Worm (Caenorhabditis elegans): ENCODE results near the gene C07D8.6.

DNA sequence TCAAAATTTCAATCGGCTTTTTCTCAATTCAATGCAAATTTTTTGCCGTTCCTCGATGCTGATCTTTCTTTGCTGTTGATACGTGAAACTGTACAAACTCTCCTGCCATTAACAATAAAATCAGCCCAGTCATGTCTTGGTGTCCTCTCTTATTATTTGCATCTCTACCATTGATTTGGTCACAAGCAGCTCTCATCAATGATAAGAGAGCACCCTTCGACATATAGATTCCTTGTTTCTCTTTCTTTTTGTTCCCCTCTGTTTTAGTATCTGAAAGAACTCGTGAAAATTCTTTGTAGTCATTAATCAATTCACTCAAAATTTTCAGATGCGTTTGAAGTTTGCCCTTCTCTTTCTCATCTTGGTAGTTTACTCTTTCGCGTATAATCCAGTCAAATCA, 49.5 kb upstream of the C07D8.6 start, which contains the start of gene lron-7:
- TF ChIP-seq nhr-237 (tag; optimal IDR thresholded peaks at IDR 0.05) (no peak), nhr-23 (tag; optimal IDR thresholded peaks at IDR 0.05) (no peak), ceh-82 (tag; optimal IDR thresholded peaks at IDR 0.05) (no peak), nhr-6 (tag; optimal IDR thresholded peaks at IDR 0.05) (no peak)
